Worm (Caenorhabditis elegans): ENCODE data around the gene C03B1.2.

- no peak for TF ChIP-seq ceh-39 (tag; optimal IDR thresholded peaks at IDR 0.05)
- TF ChIP-seq snpc-4 (tag; optimal IDR thresholded peaks at IDR 0.05): no peak
- TF ChIP-seq ztf-11 (tag; optimal IDR thresholded peaks at IDR 0.05): no peak
- no peak for TF ChIP-seq ces-1 (GFP tag; optimal IDR thresholded peaks at IDR 0.05)
- TF ChIP-seq nhr-28 (tag; optimal IDR thresholded peaks at IDR 0.05): no peak
- TF ChIP-seq elt-3 (tag; optimal IDR thresholded peaks at IDR 0.05): no peak
- no peak for TF ChIP-seq unc-62 (GFP tag; optimal IDR thresholded peaks at IDR 0.05)
These were observed 14.7 kb upstream of the C03B1.2 start, which contains the start of gene C03B1.5 for ce11 chrX:6355030-6355635.
